Worm (Caenorhabditis elegans) whole organism, L1 larva: ENCODE results near the gene srj-6.

Experiments used
- C04F5.9 ChIP-seq: sonication (generic microtip); optimal IDR thresholded peaks from 2 replicates; lab custom pipeline; 2016; ENCODE audit warnings: missing genetic modification characterization, missing compliant biosample characterization
- C16A3.4 ChIP-seq: fragments of 150-350 bp; optimal IDR thresholded peaks from 2 replicates; lab custom pipeline; 2014; ENCODE audit warnings: missing biosample characterization, missing genetic modification characterization
- aha-1 ChIP-seq: fragments of 150-350 bp; optimal IDR thresholded peaks from 2 replicates; lab custom pipeline; 2014; ENCODE audit warnings: missing biosample characterization, missing genetic modification characterization
- alr-1 ChIP-seq: fragments of 200-800 bp; sonication (Bioruptor generic); optimal IDR thresholded peaks from 2 replicates; lab custom pipeline; 2018; ENCODE audit warnings: borderline replicate concordance, mild to moderate bottlenecking, missing genetic modification characterization, missing compliant biosample characterization
- blmp-1 ChIP-seq: fragments of 150-350 bp; optimal IDR thresholded peaks from 2 replicates; lab custom pipeline; 2014; ENCODE audit warnings: missing biosample characterization, missing genetic modification characterization
- ceh-8 ChIP-seq: fragments of 200-800 bp; sonication (Bioruptor generic); optimal IDR thresholded peaks from 2 replicates; lab custom pipeline; 2018; ENCODE audit warnings: mild to moderate bottlenecking, missing genetic modification characterization, moderate library complexity, missing compliant biosample characterization
- ceh-82 ChIP-seq, 3 experiments: fragments of 150-350 bp in 1 of 3; sonication (generic microtip) in 2 of 3; optimal IDR thresholded peaks; 2 replicates each; lab custom pipeline; 2014 to 2017; ENCODE audit warnings: missing biosample characterization in 3 of 3, missing genetic modification characterization in 3 of 3
- ceh-88 ChIP-seq: fragments of 200-800 bp; sonication (Bioruptor generic); IDR thresholded peaks from 2 replicates; pipeline ENCODE4 v1.3.6; 2022; ENCODE audit warnings: missing genetic modification characterization, missing compliant biosample characterization
- ces-1 ChIP-seq: fragments of 150-350 bp; optimal IDR thresholded peaks from 2 replicates; lab custom pipeline; 2014; ENCODE audit warnings: missing biosample characterization, missing genetic modification reagents, missing genetic modification characterization
- dpl-1 ChIP-seq, 3 experiments: fragments of 150-350 bp in 2 of 3; sonication (generic microtip) in 1 of 3; optimal IDR thresholded peaks; 2 replicates each; lab custom pipeline; 2014 to 2017; ENCODE audit warnings: missing biosample characterization in 3 of 3, missing genetic modification characterization in 3 of 3, missing genetic modification reagents in 3 of 3
- dsc-1 ChIP-seq: sonication (generic microtip); optimal IDR thresholded peaks from 2 replicates; lab custom pipeline; 2016; ENCODE audit warnings: mild to moderate bottlenecking, missing genetic modification characterization, missing compliant biosample characterization
- efl-1 ChIP-seq, 4 experiments: fragments of 150-350 bp; optimal IDR thresholded peaks in 3 of 4; peaks in 1 of 4; 1 replicate in 1 of 4; 2 replicates in 3 of 4; lab custom pipeline; 2014; ENCODE audit warnings: missing biosample characterization in 2 of 4, missing genetic modification characterization in 2 of 4, missing genetic modification reagents in 2 of 4
- elt-2 ChIP-seq: sonication (generic microtip); optimal IDR thresholded peaks from 2 replicates; lab custom pipeline; 2016; ENCODE audit warnings: missing genetic modification characterization, mild to moderate bottlenecking, inconsistent platforms, missing compliant biosample characterization, missing genetic modification reagents
- fkh-4 ChIP-seq: sonication (generic microtip); optimal IDR thresholded peaks from 2 replicates; lab custom pipeline; 2016; ENCODE audit warnings: missing compliant biosample characterization, missing genetic modification characterization, borderline replicate concordance
- grh-1 ChIP-seq: fragments of 200-800 bp; sonication (Bioruptor generic); IDR thresholded peaks from 2 replicates; pipeline ENCODE4 v1.3.6; 2022; ENCODE audit warnings: missing genetic modification reagents, missing genetic modification characterization, missing compliant biosample characterization
- irx-1 ChIP-seq: sonication (generic microtip); optimal IDR thresholded peaks from 2 replicates; lab custom pipeline; 2016; ENCODE audit warnings: missing genetic modification characterization, missing compliant biosample characterization
- lin-13 ChIP-seq: fragments of 150-350 bp; optimal IDR thresholded peaks from 2 replicates; lab custom pipeline; 2014; ENCODE audit warnings: missing biosample characterization, missing genetic modification reagents, missing genetic modification characterization
- lin-14 ChIP-seq: fragments of 200-800 bp; sonication (Bioruptor generic); optimal IDR thresholded peaks from 2 replicates; lab custom pipeline; 2018; ENCODE audit warnings: mild to moderate bottlenecking, missing genetic modification characterization, moderate library complexity, missing compliant biosample characterization
- lin-35 ChIP-seq, 2 experiments: fragments of 150-350 bp; optimal IDR thresholded peaks; 2 replicates each; lab custom pipeline; 2014; ENCODE audit warnings: missing biosample characterization in 2 of 2, missing genetic modification characterization in 2 of 2, missing genetic modification reagents in 2 of 2
- mab-9 ChIP-seq: fragments of 200-800 bp; sonication (Bioruptor generic); IDR thresholded peaks from 2 replicates; pipeline ENCODE4 v1.3.6; 2022; ENCODE audit warnings: missing genetic modification reagents, missing genetic modification characterization, missing compliant biosample characterization
- mef-2 ChIP-seq: fragments of 150-350 bp; optimal IDR thresholded peaks from 2 replicates; lab custom pipeline; 2014; ENCODE audit warnings: missing biosample characterization, missing genetic modification characterization
- nhr-12 ChIP-seq: sonication (generic microtip); optimal IDR thresholded peaks from 2 replicates; lab custom pipeline; 2017; ENCODE audit warnings: missing biosample characterization, missing genetic modification characterization
- nhr-19 ChIP-seq: fragments of 200-800 bp; sonication (Bioruptor generic); conservative IDR thresholded peaks from 2 replicates; pipeline ENCODE4 v1.3.6; 2022; ENCODE audit warnings: missing genetic modification characterization, missing compliant biosample characterization
- nhr-20 ChIP-seq: sonication (generic microtip); optimal IDR thresholded peaks from 2 replicates; lab custom pipeline; 2016; ENCODE audit warnings: mild to moderate bottlenecking, missing genetic modification characterization, missing compliant biosample characterization
- nhr-47 ChIP-seq: sonication (generic microtip); optimal IDR thresholded peaks from 2 replicates; lab custom pipeline; 2016; ENCODE audit warnings: mild to moderate bottlenecking, missing genetic modification characterization, moderate library complexity, missing compliant biosample characterization
- nhr-76 ChIP-seq: sonication (generic microtip); optimal IDR thresholded peaks from 2 replicates; lab custom pipeline; 2017; ENCODE audit warnings: missing biosample characterization, missing genetic modification characterization
- nhr-77 ChIP-seq: fragments of 150-350 bp; optimal IDR thresholded peaks from 2 replicates; lab custom pipeline; 2014; ENCODE audit warnings: missing biosample characterization, missing genetic modification characterization
- nhr-85 ChIP-seq: sonication (generic microtip); peaks from one replicate; lab custom pipeline; 2016; ENCODE audit warnings: missing genetic modification characterization, inconsistent platforms, missing compliant biosample characterization
- nhr-90 ChIP-seq: sonication (generic microtip); optimal IDR thresholded peaks from 2 replicates; lab custom pipeline; 2016; ENCODE audit warnings: mild to moderate bottlenecking, missing genetic modification characterization, missing compliant biosample characterization; ENCODE audit not compliant: poor library complexity
- rnt-1 ChIP-seq: sonication (generic microtip); optimal IDR thresholded peaks from 2 replicates; lab custom pipeline; 2016; ENCODE audit warnings: mild to moderate bottlenecking, missing genetic modification characterization, moderate library complexity, missing compliant biosample characterization
- skn-1 ChIP-seq: fragments of 150-350 bp; optimal IDR thresholded peaks from 2 replicates; lab custom pipeline; 2014; ENCODE audit warnings: missing biosample characterization, missing genetic modification characterization
- snpc-4 ChIP-seq: fragments of 150-350 bp; optimal IDR thresholded peaks from 2 replicates; lab custom pipeline; 2014; ENCODE audit warnings: missing biosample characterization, missing genetic modification characterization
- sptf-1 ChIP-seq: fragments of 150-350 bp; optimal IDR thresholded peaks from 2 replicates; lab custom pipeline; 2014; ENCODE audit warnings: missing biosample characterization, missing genetic modification characterization
- swsn-7 ChIP-seq: sonication (generic microtip); optimal IDR thresholded peaks from 2 replicates; lab custom pipeline; 2016; ENCODE audit warnings: missing genetic modification characterization, missing compliant biosample characterization
- tbx-2 ChIP-seq: sonication (generic microtip); optimal IDR thresholded peaks from 2 replicates; lab custom pipeline; 2016; ENCODE audit warnings: missing genetic modification characterization, missing compliant biosample characterization
- tlp-1 ChIP-seq: fragments of 150-350 bp; optimal IDR thresholded peaks from 2 replicates; lab custom pipeline; 2014; ENCODE audit warnings: missing biosample characterization, missing genetic modification characterization
- unc-130 ChIP-seq: fragments of 150-350 bp; optimal IDR thresholded peaks from 2 replicates; lab custom pipeline; 2017; ENCODE audit warnings: missing biosample characterization, missing genetic modification characterization, inconsistent platforms
- unc-98 ChIP-seq: fragments of 200-800 bp; sonication (Bioruptor generic); IDR thresholded peaks from 2 replicates; pipeline ENCODE4 v1.3.6; 2022; ENCODE audit warnings: missing genetic modification characterization, missing compliant biosample characterization
- zip-4 ChIP-seq: fragments of 200-800 bp; sonication (Bioruptor generic); optimal IDR thresholded peaks from 2 replicates; lab custom pipeline; 2018; ENCODE audit warnings: mild to moderate bottlenecking, missing genetic modification characterization, moderate library complexity, missing compliant biosample characterization

The srj-6 gene

DNA sequence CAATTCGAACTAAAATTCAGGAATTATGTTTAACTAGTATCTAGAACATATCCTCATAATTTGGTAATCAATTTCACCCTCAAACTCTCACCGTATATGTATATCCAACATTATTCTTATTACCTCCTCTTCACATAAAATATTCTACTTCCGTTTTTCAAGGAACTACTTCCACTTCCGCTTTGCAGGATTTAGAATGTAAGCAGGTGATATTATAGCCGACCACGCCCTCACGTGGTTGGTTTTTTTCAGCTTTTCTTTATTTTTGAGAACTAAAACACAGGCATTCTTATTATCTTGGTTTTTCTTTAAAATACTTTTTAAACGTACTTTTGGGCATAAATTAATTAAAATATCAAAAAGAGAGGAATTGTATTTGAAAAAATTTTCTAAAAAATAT, 36.4 kb downstream of the srj-6 start (continued):
- no peak for TF ChIP-seq efl-1 (optimal IDR thresholded peaks at IDR 0.05; lab: Kevin White, UChicago)
- no peak for TF ChIP-seq efl-1 (GFP tag; optimal IDR thresholded peaks at IDR 0.05 in 1 of 2; lab: Kevin White, UChicago)
- no peak for TF ChIP-seq dpl-1 (GFP tag; optimal IDR thresholded peaks at IDR 0.05; lab: Kevin White, UChicago)
- TF ChIP-seq nhr-19 (GFP tag; lab: Robert Waterston, UW) = no peak
- TF ChIP-seq unc-130 (tag; lab: Kevin White, UChicago) = no peak
- TF ChIP-seq mab-9 (GFP tag; lab: Robert Waterston, UW) = no peak
- TF ChIP-seq rnt-1 = no peak
- TF ChIP-seq tbx-2 (tag; lab: Kevin White, UChicago) = no peak
- no peak for TF ChIP-seq zip-4 (GFP tag; lab: Kevin White, UChicago)
- TF ChIP-seq unc-98 (GFP tag; lab: Robert Waterston, UW) = no peak
- no peak for TF ChIP-seq ceh-82 (tag; optimal IDR thresholded peaks at IDR 0.05; lab: Kevin White, UChicago)
- no peak for TF ChIP-seq aha-1
- peak; percentile 77 for TF ChIP-seq nhr-47 (tag; lab: Kevin White, UChicago)
- TF ChIP-seq elt-2 (tag; lab: Kevin White, UChicago) = no peak
- TF ChIP-seq irx-1 (tag; lab: Kevin White, UChicago) = no peak
- TF ChIP-seq ces-1 (GFP tag; lab: Kevin White, UChicago) = no peak
- no peak for TF ChIP-seq sptf-1
- TF ChIP-seq nhr-76 = no peak
- no peak for TF ChIP-seq nhr-77 (tag; lab: Kevin White, UChicago)

ce11 chrV:615275-615674, 39.0 kb downstream of the srj-6 start, which contains the start of gene F48G7.13:
F48G7.13 (plus strand) TSS chrV:615575.
- no peak for TF ChIP-seq lin-13 (GFP tag; lab: Kevin White, UChicago)
- TF ChIP-seq fkh-4 (tag; lab: Kevin White, UChicago) = no peak

- TF ChIP-seq nhr-85 (tag; lab: Kevin White, UChicago) (peak; percentile 72), blmp-1 (peak; percentile 0), C04F5.9 (tag; lab: Kevin White, UChicago) (no peak), skn-1 (tag; lab: Kevin White, UChicago) (peak; percentile 18), nhr-20 (tag; lab: Kevin White, UChicago) (peak; percentile 55), unc-98 (GFP tag; lab: Robert Waterston, UW) (no peak), ces-1 (GFP tag; lab: Kevin White, UChicago) (no peak), nhr-90 (tag; lab: Kevin White, UChicago) (no peak), mef-2 (tag; lab: Kevin White, UChicago) (no peak), lin-35 (GFP tag; optimal IDR thresholded peaks at IDR 0.05; lab: Kevin White, UChicago) (peak in 1 of 2 experiments; percentile 46), efl-1 (optimal IDR thresholded peaks at IDR 0.05; lab: Kevin White, UChicago) (no peak), efl-1 (GFP tag; optimal IDR thresholded peaks at IDR 0.05 in 1 of 2; lab: Kevin White, UChicago) (peak in 1 of 2 experiments; percentile 46), grh-1 (GFP tag; lab: Robert Waterston, UW) (no peak), C16A3.4 (peak; percentile 5)
These were observed 44.1 kb downstream of the srj-6 start, which contains the start of gene nhr-90 for ce11 chrV:610217-610616. nhr-90 (plus strand) TSS chrV:610512.

- TF ChIP-seq nhr-20 (tag; lab: Kevin White, UChicago) = no peak
- no peak for TF ChIP-seq lin-35 (GFP tag; optimal IDR thresholded peaks at IDR 0.05; lab: Kevin White, UChicago)
- TF ChIP-seq alr-1 (tag; lab: Kevin White, UChicago) = no peak
- TF ChIP-seq lin-14 (GFP tag; lab: Kevin White, UChicago) = no peak
- TF ChIP-seq grh-1 (GFP tag; lab: Robert Waterston, UW) = no peak
- no peak for TF ChIP-seq swsn-7
- TF ChIP-seq ceh-8 (GFP tag; lab: Kevin White, UChicago) = no peak
- no peak for TF ChIP-seq nhr-77 (tag; lab: Kevin White, UChicago)
- no peak for TF ChIP-seq tlp-1
- no peak for TF ChIP-seq ceh-82 (tag; optimal IDR thresholded peaks at IDR 0.05; lab: Kevin White, UChicago)
- TF ChIP-seq fkh-4 (tag; lab: Kevin White, UChicago) = no peak
- no peak for TF ChIP-seq snpc-4 (tag; lab: Kevin White, UChicago)
- TF ChIP-seq nhr-12 = no peak
- no peak for TF ChIP-seq dsc-1 (tag; lab: Kevin White, UChicago)
- no peak for TF ChIP-seq ceh-88 (GFP tag; lab: Robert Waterston, UW)
These were observed 44.6 kb downstream of the srj-6 start, which contains the start of gene srlf-36 for ce11 chrV:609671-610070. srlf-36 (minus strand) TSS chrV:609771.
